Worm (Caenorhabditis elegans) whole organism, L1 larva: ENCODE data around the gene K08F4.5.

Experiments
- F16B12.6 ChIP-seq: fragments of 150-350 bp; optimal IDR thresholded peaks from 2 replicates; lab custom pipeline; 2014; ENCODE audit warnings: missing biosample characterization, missing genetic modification characterization
- Y116A8C.19 ChIP-seq: sonication (generic microtip); optimal IDR thresholded peaks from 2 replicates; lab custom pipeline; 2016; ENCODE audit warnings: missing compliant biosample characterization, missing genetic modification characterization, borderline replicate concordance
- aha-1 ChIP-seq: fragments of 150-350 bp; optimal IDR thresholded peaks from 2 replicates; lab custom pipeline; 2014; ENCODE audit warnings: missing biosample characterization, missing genetic modification characterization
- alr-1 ChIP-seq: fragments of 200-800 bp; sonication (Bioruptor generic); optimal IDR thresholded peaks from 2 replicates; lab custom pipeline; 2018; ENCODE audit warnings: borderline replicate concordance, mild to moderate bottlenecking, missing genetic modification characterization, missing compliant biosample characterization
- ama-1 ChIP-seq: fragments of 150-350 bp; optimal IDR thresholded peaks from 2 replicates; lab custom pipeline; 2014
- blmp-1 ChIP-seq: fragments of 150-350 bp; optimal IDR thresholded peaks from 2 replicates; lab custom pipeline; 2014; ENCODE audit warnings: missing biosample characterization, missing genetic modification characterization
- ceh-63 ChIP-seq: fragments of 200-800 bp; sonication (Bioruptor generic); optimal IDR thresholded peaks from 2 replicates; lab custom pipeline; 2018; ENCODE audit warnings: mild to moderate bottlenecking, missing genetic modification characterization, missing compliant biosample characterization
- ces-1 ChIP-seq: fragments of 150-350 bp; optimal IDR thresholded peaks from 2 replicates; lab custom pipeline; 2014; ENCODE audit warnings: missing biosample characterization, missing genetic modification reagents, missing genetic modification characterization
- dsc-1 ChIP-seq: sonication (generic microtip); optimal IDR thresholded peaks from 2 replicates; lab custom pipeline; 2016; ENCODE audit warnings: mild to moderate bottlenecking, missing genetic modification characterization, missing compliant biosample characterization
- efl-1 ChIP-seq, 4 experiments: fragments of 150-350 bp; optimal IDR thresholded peaks in 3 of 4; peaks in 1 of 4; 1 replicate in 1 of 4; 2 replicates in 3 of 4; lab custom pipeline; 2014; ENCODE audit warnings: missing biosample characterization in 2 of 4, missing genetic modification characterization in 2 of 4, missing genetic modification reagents in 2 of 4
- egl-13 ChIP-seq: sonication (generic microtip); optimal IDR thresholded peaks from 2 replicates; lab custom pipeline; 2016; ENCODE audit warnings: missing genotype, missing genetic modification reagents, missing genetic modification characterization, missing compliant biosample characterization
- elt-2 ChIP-seq: sonication (generic microtip); optimal IDR thresholded peaks from 2 replicates; lab custom pipeline; 2016; ENCODE audit warnings: missing genetic modification characterization, mild to moderate bottlenecking, inconsistent platforms, missing compliant biosample characterization, missing genetic modification reagents
- elt-3 ChIP-seq, 6 experiments: fragments of 150-350 bp in 1 of 6; sonication (generic microtip); optimal IDR thresholded peaks; 2 replicates each; lab custom pipeline; 2017 to 2018; ENCODE audit warnings: missing biosample characterization in 6 of 6, missing genetic modification characterization in 6 of 6, inconsistent platforms in 1 of 6
- ets-5 ChIP-seq: fragments of 200-800 bp; sonication (Bioruptor generic); IDR thresholded peaks from 2 replicates; pipeline ENCODE4 v1.3.6; 2022; ENCODE audit warnings: missing genetic modification characterization, missing compliant biosample characterization
- fkh-10 ChIP-seq: sonication (generic microtip); optimal IDR thresholded peaks from 2 replicates; lab custom pipeline; 2017; ENCODE audit warnings: missing biosample characterization, missing genetic modification reagents, missing genetic modification characterization
- fkh-8 ChIP-seq: sonication (generic microtip); optimal IDR thresholded peaks from 2 replicates; lab custom pipeline; 2016; ENCODE audit warnings: mild to moderate bottlenecking, missing genetic modification characterization, missing compliant biosample characterization
- grh-1 ChIP-seq: fragments of 200-800 bp; sonication (Bioruptor generic); IDR thresholded peaks from 2 replicates; pipeline ENCODE4 v1.3.6; 2022; ENCODE audit warnings: missing genetic modification reagents, missing genetic modification characterization, missing compliant biosample characterization
- hlh-4 ChIP-seq: sonication (generic microtip); optimal IDR thresholded peaks from 2 replicates; lab custom pipeline; 2016; ENCODE audit warnings: mild to moderate bottlenecking, missing genetic modification characterization, missing compliant biosample characterization
- hpl-2 ChIP-seq: fragments of 150-350 bp; optimal IDR thresholded peaks from 2 replicates; lab custom pipeline; 2014; ENCODE audit warnings: missing biosample characterization, missing genetic modification reagents, missing genetic modification characterization
- irx-1 ChIP-seq: sonication (generic microtip); optimal IDR thresholded peaks from 2 replicates; lab custom pipeline; 2016; ENCODE audit warnings: missing genetic modification characterization, missing compliant biosample characterization
- jun-1 ChIP-seq: fragments of 150-350 bp; optimal IDR thresholded peaks from 2 replicates; lab custom pipeline; 2014; ENCODE audit warnings: missing biosample characterization, missing genetic modification reagents, missing genetic modification characterization
- lin-14 ChIP-seq: fragments of 200-800 bp; sonication (Bioruptor generic); optimal IDR thresholded peaks from 2 replicates; lab custom pipeline; 2018; ENCODE audit warnings: mild to moderate bottlenecking, missing genetic modification characterization, moderate library complexity, missing compliant biosample characterization
- lin-15B ChIP-seq: fragments of 150-350 bp; sonication (generic microtip); optimal IDR thresholded peaks from 3 replicates; lab custom pipeline; 2014; ENCODE audit warnings: missing biosample characterization, missing genetic modification characterization
- lir-3 ChIP-seq: sonication (generic microtip); optimal IDR thresholded peaks from 2 replicates; lab custom pipeline; 2016; ENCODE audit warnings: mild to moderate bottlenecking, missing genetic modification characterization, moderate library complexity, missing compliant biosample characterization; ENCODE audit not compliant: poor library complexity
- mdl-1 ChIP-seq, 2 experiments: fragments of 150-350 bp; optimal IDR thresholded peaks; 2 replicates each; lab custom pipeline; 2014 to 2017; ENCODE audit warnings: missing biosample characterization in 2 of 2, missing genetic modification characterization in 2 of 2, inconsistent platforms in 1 of 2
- mef-2 ChIP-seq: fragments of 150-350 bp; optimal IDR thresholded peaks from 2 replicates; lab custom pipeline; 2014; ENCODE audit warnings: missing biosample characterization, missing genetic modification characterization
- mep-1 ChIP-seq: fragments of 150-350 bp; optimal IDR thresholded peaks from 2 replicates; lab custom pipeline; 2014; ENCODE audit warnings: missing biosample characterization, missing genetic modification characterization
- nhr-11 ChIP-seq: fragments of 150-350 bp; optimal IDR thresholded peaks from 2 replicates; lab custom pipeline; 2014; ENCODE audit warnings: missing biosample characterization, missing genetic modification characterization
- nhr-12 ChIP-seq: sonication (generic microtip); optimal IDR thresholded peaks from 2 replicates; lab custom pipeline; 2017; ENCODE audit warnings: missing biosample characterization, missing genetic modification characterization
- nhr-19 ChIP-seq: fragments of 200-800 bp; sonication (Bioruptor generic); conservative IDR thresholded peaks from 2 replicates; pipeline ENCODE4 v1.3.6; 2022; ENCODE audit warnings: missing genetic modification characterization, missing compliant biosample characterization
- nhr-20 ChIP-seq: sonication (generic microtip); optimal IDR thresholded peaks from 2 replicates; lab custom pipeline; 2016; ENCODE audit warnings: mild to moderate bottlenecking, missing genetic modification characterization, missing compliant biosample characterization
- nhr-237 ChIP-seq: fragments of 150-350 bp; optimal IDR thresholded peaks from 2 replicates; lab custom pipeline; 2014; ENCODE audit warnings: missing biosample characterization, missing genetic modification characterization
- nhr-28 ChIP-seq: fragments of 150-350 bp; optimal IDR thresholded peaks from 2 replicates; lab custom pipeline; 2014; ENCODE audit warnings: missing biosample characterization, missing genetic modification characterization
- nhr-47 ChIP-seq: sonication (generic microtip); optimal IDR thresholded peaks from 2 replicates; lab custom pipeline; 2016; ENCODE audit warnings: mild to moderate bottlenecking, missing genetic modification characterization, moderate library complexity, missing compliant biosample characterization
- nhr-71 ChIP-seq: sonication (generic microtip); optimal IDR thresholded peaks from 2 replicates; lab custom pipeline; 2016; ENCODE audit warnings: mild to moderate bottlenecking, missing genetic modification characterization, moderate library complexity, missing compliant biosample characterization
- nhr-76 ChIP-seq: sonication (generic microtip); optimal IDR thresholded peaks from 2 replicates; lab custom pipeline; 2017; ENCODE audit warnings: missing biosample characterization, missing genetic modification characterization
- nhr-77 ChIP-seq: fragments of 150-350 bp; optimal IDR thresholded peaks from 2 replicates; lab custom pipeline; 2014; ENCODE audit warnings: missing biosample characterization, missing genetic modification characterization
- nhr-85 ChIP-seq: sonication (generic microtip); peaks from one replicate; lab custom pipeline; 2016; ENCODE audit warnings: missing genetic modification characterization, inconsistent platforms, missing compliant biosample characterization
- nhr-90 ChIP-seq: sonication (generic microtip); optimal IDR thresholded peaks from 2 replicates; lab custom pipeline; 2016; ENCODE audit warnings: mild to moderate bottlenecking, missing genetic modification characterization, missing compliant biosample characterization; ENCODE audit not compliant: poor library complexity
- pax-3 ChIP-seq: fragments of 200-800 bp; sonication (Bioruptor generic); optimal IDR thresholded peaks from 2 replicates; lab custom pipeline; 2018; ENCODE audit warnings: mild to moderate bottlenecking, missing genetic modification characterization, moderate library complexity, missing compliant biosample characterization
- snu-23 ChIP-seq: sonication (generic microtip); optimal IDR thresholded peaks from 2 replicates; lab custom pipeline; 2016; ENCODE audit warnings: missing genetic modification characterization, missing compliant biosample characterization
- swsn-7 ChIP-seq: sonication (generic microtip); optimal IDR thresholded peaks from 2 replicates; lab custom pipeline; 2016; ENCODE audit warnings: missing genetic modification characterization, missing compliant biosample characterization
- tlp-1 ChIP-seq: fragments of 150-350 bp; optimal IDR thresholded peaks from 2 replicates; lab custom pipeline; 2014; ENCODE audit warnings: missing biosample characterization, missing genetic modification characterization
- unc-30 ChIP-seq: sonication (generic microtip); optimal IDR thresholded peaks from 2 replicates; lab custom pipeline; 2017; ENCODE audit warnings: missing biosample characterization, missing genetic modification characterization
- unc-86 ChIP-seq: sonication (generic microtip); optimal IDR thresholded peaks from 2 replicates; lab custom pipeline; 2016; ENCODE audit warnings: missing genetic modification characterization, missing compliant biosample characterization
- unc-98 ChIP-seq: fragments of 200-800 bp; sonication (Bioruptor generic); IDR thresholded peaks from 2 replicates; pipeline ENCODE4 v1.3.6; 2022; ENCODE audit warnings: missing genetic modification characterization, missing compliant biosample characterization
- xbp-1 ChIP-seq: sonication (generic microtip); optimal IDR thresholded peaks from 2 replicates; lab custom pipeline; 2016; ENCODE audit warnings: missing genetic modification characterization, missing compliant biosample characterization
- zag-1 ChIP-seq: fragments of 150-350 bp; optimal IDR thresholded peaks from 2 replicates; lab custom pipeline; 2014; ENCODE audit warnings: missing biosample characterization, missing genetic modification characterization

Gene K08F4.5

ce11 chrIV:10176252-10176730 lies 40.6 kb upstream of the K08F4.5 start, which contains the start of gene rack-1 (continued):
- TF ChIP-seq xbp-1 (tag; lab: Kevin White, UChicago) (peak; percentile 59), swsn-7 (tag; lab: Kevin White, UChicago) (peak; percentile 50), unc-98 (GFP tag; lab: Robert Waterston, UW) (no peak), ets-5 (GFP tag; lab: Robert Waterston, UW) (no peak), unc-86 (no peak), dsc-1 (tag; lab: Kevin White, UChicago) (peak; percentile 35), snu-23 (GFP tag; lab: Kevin White, UChicago) (peak; percentile 68), hlh-4 (tag; lab: Kevin White, UChicago) (no peak), irx-1 (tag; lab: Kevin White, UChicago) (peak; percentile 17), mdl-1 (tag; optimal IDR thresholded peaks at IDR 0.05; lab: Kevin White, UChicago) (peak in 1 of 2 experiments; percentile 38), nhr-28 (tag; lab: Kevin White, UChicago) (no peak), nhr-85 (tag; lab: Kevin White, UChicago) (peak; percentile 76), grh-1 (GFP tag; lab: Robert Waterston, UW) (no peak), Y116A8C.19 (no peak), hpl-2 (no peak), lin-15B (tag; lab: Kevin White, UChicago) (peak; percentile 31), nhr-237 (no peak), nhr-12 (tag; lab: Kevin White, UChicago) (no peak), mef-2 (tag; lab: Kevin White, UChicago) (no peak), fkh-10 (GFP tag; lab: Kevin White, UChicago) (no peak), ceh-63 (GFP tag; lab: Kevin White, UChicago) (no peak), nhr-47 (tag; lab: Kevin White, UChicago) (peak; percentile 59), zag-1 (no peak), nhr-77 (tag; lab: Kevin White, UChicago) (peak; percentile 21), aha-1 (tag; lab: Kevin White, UChicago) (no peak), ama-1 (lab: Kevin White, UChicago) (no peak)
- TF ChIP-seq, all 84 proteins: peak for 34

- TF ChIP-seq ces-1, result no peak
- TF ChIP-seq nhr-11 (tag; lab: Kevin White, UChicago), result no peak
- TF ChIP-seq egl-13, result no peak
- peak; percentile 14 for TF ChIP-seq nhr-71 (tag; lab: Kevin White, UChicago)
- no peak for TF ChIP-seq F16B12.6 (tag; lab: Kevin White, UChicago)
- no peak for TF ChIP-seq alr-1 (tag; lab: Kevin White, UChicago)
- TF ChIP-seq hlh-4 (tag; lab: Kevin White, UChicago), result no peak
- no peak for TF ChIP-seq fkh-10 (GFP tag; lab: Kevin White, UChicago)
- TF ChIP-seq nhr-76, result no peak
- TF ChIP-seq nhr-47 (tag; lab: Kevin White, UChicago), result peak; percentile 0
- TF ChIP-seq tlp-1 (tag; lab: Kevin White, UChicago), result no peak
- TF ChIP-seq nhr-90, result peak; percentile 33
- peak; percentile 19 for TF ChIP-seq nhr-20 (tag; lab: Kevin White, UChicago)
- TF ChIP-seq blmp-1, result peak; percentile 74
- no peak for TF ChIP-seq pax-3 (tag; lab: Kevin White, UChicago)
- peak in 2 of 6 experiments; percentile 0 to 8 for TF ChIP-seq elt-3 (tag; optimal IDR thresholded peaks at IDR 0.05; lab: Kevin White, UChicago)
- no peak for TF ChIP-seq zag-1
- peak; percentile 25 for TF ChIP-seq snu-23 (GFP tag; lab: Kevin White, UChicago)
- TF ChIP-seq lir-3, result no peak
- no peak for TF ChIP-seq unc-30 (tag; lab: Kevin White, UChicago)
- TF ChIP-seq efl-1 (optimal IDR thresholded peaks at IDR 0.05; lab: Kevin White, UChicago), result no peak
- TF ChIP-seq efl-1 (GFP tag; optimal IDR thresholded peaks at IDR 0.05 in 1 of 2; lab: Kevin White, UChicago), result peak in 1 of 2 experiments; percentile 62
- TF ChIP-seq lin-14 (GFP tag; lab: Kevin White, UChicago), result peak; percentile 73
- peak; percentile 45 for TF ChIP-seq elt-2
- TF ChIP-seq fkh-8 (tag; lab: Kevin White, UChicago), result no peak
- TF ChIP-seq nhr-19, result peak; percentile 9; the same call in 1 of the 2 replicates
- peak; percentile 14 for TF ChIP-seq mep-1 (tag; lab: Kevin White, UChicago)
- TF ChIP-seq nhr-237, result no peak
- TF ChIP-seq jun-1 (tag; lab: Kevin White, UChicago), result no peak
Measured at ce11 chrIV:10174932-10175732, 39.4 kb upstream of the K08F4.5 start.
